Fruit fly (Drosophila melanogaster) Kc167 (cell line): ENCODE measurements around the gene Acam.

Experiments used
- Myc ChIP-seq: fragments of >200 bp; optimal IDR thresholded peaks from 2 replicates; lab custom pipeline; 2017; ENCODE audit warnings: missing external identifiers
- psq ChIP-seq: fragments of >200 bp; optimal IDR thresholded peaks from 2 replicates; lab custom pipeline; 2017; ENCODE audit warnings: missing external identifiers

DNA sequence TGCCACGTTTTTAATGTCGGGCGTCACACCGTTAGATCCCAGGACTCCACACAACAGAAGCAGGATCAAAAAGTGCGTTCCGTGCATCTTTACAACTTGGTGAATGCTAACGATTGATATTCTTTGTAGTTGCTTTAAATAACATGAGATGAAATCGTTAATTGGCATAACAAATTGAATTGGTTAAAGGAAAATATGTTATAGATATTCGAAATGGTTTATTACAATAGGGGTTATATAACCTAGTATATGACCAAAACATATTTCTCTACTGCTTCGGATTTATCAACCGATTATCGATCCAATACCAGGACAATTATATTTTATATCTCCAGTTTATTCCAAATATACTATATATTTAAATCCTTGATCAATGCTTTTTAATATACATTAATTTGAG lies 17.9 kb downstream of the Acam start, which contains the start of gene Mst57Dc:
- no peak for TF ChIP-seq Myc
- no peak for TF ChIP-seq psq
